Fruit fly (Drosophila melanogaster) whole organism, embryonic: ENCODE results near the gene Dus1.

Experiments
- CG12391 ChIP-seq: fragments of 200-800 bp; sonication (Bioruptor generic); optimal IDR thresholded peaks from 3 replicates; lab custom pipeline; 2018; ENCODE audit warnings: missing biosample characterization, mild to moderate bottlenecking, missing genetic modification characterization, moderate library complexity
- CG2199 ChIP-seq: fragments of 200-800 bp; sonication (Bioruptor generic); IDR thresholded peaks from 3 replicates; pipeline ENCODE4 v1.3.6; 2022; ENCODE audit warnings: missing biosample characterization, missing genetic modification characterization
- CG8290 ChIP-seq, 3 experiments: fragments of 200-800 bp; sonication (Bioruptor generic); optimal IDR thresholded peaks; 2 replicates each; lab custom pipeline; 2016 to 2019; ENCODE audit warnings: missing biosample characterization in 3 of 3, missing genetic modification characterization in 3 of 3, mild to moderate bottlenecking in 2 of 3, moderate library complexity in 1 of 3
- Dll ChIP-seq: fragments of 200-800 bp; sonication (Bioruptor generic); IDR thresholded peaks from 4 replicates; pipeline ENCODE4 v1.3.6; 2022; ENCODE audit warnings: missing biosample characterization, missing genetic modification characterization; ENCODE audit not compliant: partially characterized antibody
- Fer1 ChIP-seq: fragments of 200-800 bp; sonication (Bioruptor generic); optimal IDR thresholded peaks from 2 replicates; lab custom pipeline; 2017; ENCODE audit warnings: missing biosample characterization, mild to moderate bottlenecking, missing genetic modification characterization
- Hr78 ChIP-seq, 2 experiments: fragments of 200-800 bp in 1 of 2; fragments of >200 bp in 1 of 2; sonication (Bioruptor generic) in 1 of 2; optimal IDR thresholded peaks; 2 replicates each; lab custom pipeline; 2017 to 2019; ENCODE audit warnings: missing biosample characterization in 2 of 2, missing genetic modification characterization in 2 of 2, mild to moderate bottlenecking in 1 of 2, moderate library complexity in 1 of 2
- Ravus ChIP-seq: fragments of 200-800 bp; sonication (Bioruptor generic); IDR thresholded peaks from 2 replicates; pipeline ENCODE4 v1.3.6; 2022; ENCODE audit warnings: missing biosample characterization, missing genetic modification characterization
- ara ChIP-seq: fragments of 200-800 bp; sonication (Bioruptor generic); IDR thresholded peaks from 2 replicates; pipeline ENCODE4 v1.3.6; 2022; ENCODE audit warnings: missing biosample characterization, missing genetic modification characterization
- insv ChIP-seq, 2 experiments: fragments of 200-800 bp; sonication (Bioruptor generic); optimal IDR thresholded peaks; 3 replicates each; lab custom pipeline; 2016 to 2018; ENCODE audit warnings: missing biosample characterization in 2 of 2, missing genetic modification characterization in 2 of 2
- sob ChIP-seq: fragments of 200-800 bp; sonication (Bioruptor generic); IDR thresholded peaks from 2 replicates; pipeline ENCODE4 v1.3.6; 2022; ENCODE audit warnings: missing biosample characterization, missing genetic modification characterization
- tgo ChIP-seq: fragments of 200-800 bp; sonication (Bioruptor generic); IDR thresholded peaks from 3 replicates; pipeline ENCODE4 v1.3.6; 2022; ENCODE audit warnings: missing biosample characterization, missing genetic modification characterization
- yki ChIP-seq: fragments of >200 bp; optimal IDR thresholded peaks from 3 replicates; lab custom pipeline; 2018

dm6 chr2L:300006-300405 lies 28.5 kb upstream of the Dus1 start:
- no peak for TF ChIP-seq tgo (GFP tag; lab: Robert Waterston, UW)
- TF ChIP-seq yki (lab: Kevin White, UChicago) = no peak
- TF ChIP-seq sob (GFP tag; lab: Robert Waterston, UW) = no peak
- TF ChIP-seq ara (GFP tag; lab: Robert Waterston, UW) = no peak
- no peak for TF ChIP-seq Ravus (GFP tag; lab: Robert Waterston, UW)
- TF ChIP-seq insv (GFP tag; optimal IDR thresholded peaks at IDR 0.05; lab: Kevin White, UChicago) = no peak
- TF ChIP-seq Dll = no peak
- TF ChIP-seq Hr78 (GFP tag; optimal IDR thresholded peaks at IDR 0.05; lab: Kevin White, UChicago) = no peak
- no peak for TF ChIP-seq CG8290 (GFP tag; optimal IDR thresholded peaks at IDR 0.05; lab: Kevin White, UChicago)
- no peak for TF ChIP-seq CG8290 (tag; optimal IDR thresholded peaks at IDR 0.05; lab: Kevin White, UChicago)
- TF ChIP-seq CG2199 (GFP tag; lab: Robert Waterston, UW) = no peak
- no peak for TF ChIP-seq Fer1 (GFP tag; lab: Kevin White, UChicago)
- no peak for TF ChIP-seq CG12391 (tag; lab: Kevin White, UChicago)
